Fruit fly (Drosophila melanogaster) whole organism, embryonic: Measurements from ENCODE around the gene Arpc1.

Source experiments
- CG10979 ChIP-seq: fragments of 200-800 bp; sonication (Bioruptor generic); optimal IDR thresholded peaks from 2 replicates; lab custom pipeline; 2018; ENCODE audit warnings: missing biosample characterization, mild to moderate bottlenecking, missing genetic modification characterization, moderate library complexity
- CG14860 ChIP-seq: fragments of 200-800 bp; sonication (Bioruptor generic); IDR thresholded peaks from 3 replicates; pipeline ENCODE4 v1.3.6; 2022; ENCODE audit warnings: missing biosample characterization, missing genetic modification characterization; ENCODE audit not compliant: partially characterized antibody
- CG17359 ChIP-seq: fragments of 200-800 bp; sonication (Bioruptor generic); optimal IDR thresholded peaks from 3 replicates; lab custom pipeline; 2018; ENCODE audit warnings: missing biosample characterization, mild to moderate bottlenecking, missing genetic modification characterization, moderate library complexity
- CG18262 ChIP-seq: fragments of 200-800 bp; optimal IDR thresholded peaks from 3 replicates; lab custom pipeline; 2019; ENCODE audit warnings: missing biosample characterization, mild to moderate bottlenecking, missing genetic modification characterization, moderate library complexity
- CG7357 ChIP-seq: fragments of 200-800 bp; sonication (Bioruptor generic); IDR thresholded peaks from 3 replicates; pipeline ENCODE4 v1.3.6; 2022; ENCODE audit warnings: missing biosample characterization, missing genetic modification characterization
- CG9817 ChIP-seq: fragments of 200-800 bp; sonication (Bioruptor generic); optimal IDR thresholded peaks from 2 replicates; lab custom pipeline; 2018; ENCODE audit warnings: missing biosample characterization, mild to moderate bottlenecking, missing genetic modification characterization, moderate library complexity
- Elba2 ChIP-seq: fragments of 200-800 bp; sonication (Bioruptor generic); optimal IDR thresholded peaks from 3 replicates; lab custom pipeline; 2016; ENCODE audit warnings: missing biosample characterization, missing genetic modification characterization
- MESR4 ChIP-seq: fragments of 200-800 bp; sonication (Bioruptor generic); optimal IDR thresholded peaks from 2 replicates; lab custom pipeline; 2018; ENCODE audit warnings: missing biosample characterization, mild to moderate bottlenecking, missing genetic modification characterization, moderate library complexity
- lola ChIP-seq, 3 experiments: fragments of >200 bp in 2 of 3; fragments of 200-800 bp in 1 of 3; sonication (Bioruptor generic) in 1 of 3; optimal IDR thresholded peaks; 2 replicates each; lab custom pipeline; 2017 to 2019; ENCODE audit warnings: missing biosample characterization in 3 of 3, missing genetic modification characterization in 3 of 3, mild to moderate bottlenecking in 1 of 3, moderate library complexity in 1 of 3
- pb ChIP-seq: fragments of 200-800 bp; sonication (Bioruptor generic); optimal IDR thresholded peaks from 3 replicates; lab custom pipeline; 2016; ENCODE audit warnings: missing biosample characterization, missing genetic modification characterization
- sc ChIP-seq, 3 experiments: fragments of >200 bp in 2 of 3; fragments of 200-800 bp in 1 of 3; sonication (Bioruptor generic) in 1 of 3; optimal IDR thresholded peaks; 2 replicates in 2 of 3; 3 replicates in 1 of 3; lab custom pipeline; 2017; ENCODE audit warnings: mild to moderate bottlenecking in 1 of 3, missing biosample characterization in 1 of 3, missing genetic modification characterization in 1 of 3, missing genetic modification reagents in 1 of 3
- sens-2 ChIP-seq: fragments of 200-800 bp; sonication (Bioruptor generic); IDR thresholded peaks from 2 replicates; pipeline ENCODE4 v1.3.6; 2022; ENCODE audit warnings: missing biosample characterization, missing genetic modification characterization
- tgo ChIP-seq: fragments of 200-800 bp; sonication (Bioruptor generic); IDR thresholded peaks from 3 replicates; pipeline ENCODE4 v1.3.6; 2022; ENCODE audit warnings: missing biosample characterization, missing genetic modification characterization
- vfl ChIP-seq: fragments of 200-800 bp; sonication (Bioruptor generic); optimal IDR thresholded peaks from 2 replicates; lab custom pipeline; 2016; ENCODE audit warnings: missing biosample characterization, missing genetic modification characterization

- no peak for TF ChIP-seq lola (GFP tag; optimal IDR thresholded peaks at IDR 0.05; lab: Kevin White, UChicago)
- TF ChIP-seq sc (optimal IDR thresholded peaks at IDR 0.05; lab: Kevin White, UChicago), result no peak
- no peak for TF ChIP-seq sc (GFP tag; optimal IDR thresholded peaks at IDR 0.05; lab: Kevin White, UChicago)
- no peak for TF ChIP-seq CG9817 (tag; lab: Kevin White, UChicago)
- TF ChIP-seq sens-2 (GFP tag; lab: Robert Waterston, UW), result no peak
- TF ChIP-seq CG18262 (tag; lab: Kevin White, UChicago), result no peak
- TF ChIP-seq CG14860 (GFP tag; lab: Robert Waterston, UW), result no peak
- no peak for TF ChIP-seq Elba2 (GFP tag; lab: Kevin White, UChicago)
- no peak for TF ChIP-seq vfl
- TF ChIP-seq CG10979 (tag; lab: Kevin White, UChicago), result no peak
- no peak for TF ChIP-seq CG7357 (GFP tag; lab: Robert Waterston, UW)
- TF ChIP-seq pb, result no peak
- TF ChIP-seq tgo (GFP tag; lab: Robert Waterston, UW), result no peak
- TF ChIP-seq MESR4 (GFP tag; lab: Kevin White, UChicago), result no peak
- peak; percentile 50 for TF ChIP-seq CG17359 (tag; lab: Kevin White, UChicago)
Observed at dm6 chr2L:13801166-13801565, 28.4 kb downstream of the Arpc1 start.
